Fruit fly (Drosophila melanogaster) whole organism, embryonic: ENCODE data around the gene Mrp5.
A peak's percentile ranks its signal among the peaks of the same experiment; 100 is the strongest.

ENCODE experiments used
- B-H2 ChIP-seq: fragments of 200-800 bp; sonication (Bioruptor generic); optimal IDR thresholded peaks from 2 replicates; lab custom pipeline; 2018; ENCODE audit warnings: missing biosample characterization, mild to moderate bottlenecking, missing genetic modification characterization
- CG10462 ChIP-seq: fragments of 200-800 bp; sonication (Bioruptor generic); optimal IDR thresholded peaks from 2 replicates; lab custom pipeline; 2016; ENCODE audit warnings: missing biosample characterization, missing genetic modification characterization
- CG12219 ChIP-seq: fragments of 200-800 bp; sonication (Bioruptor generic); optimal IDR thresholded peaks from 3 replicates; lab custom pipeline; 2018; ENCODE audit warnings: missing biosample characterization, mild to moderate bottlenecking, missing genetic modification characterization
- CG12391 ChIP-seq: fragments of 200-800 bp; sonication (Bioruptor generic); optimal IDR thresholded peaks from 3 replicates; lab custom pipeline; 2018; ENCODE audit warnings: missing biosample characterization, mild to moderate bottlenecking, missing genetic modification characterization, moderate library complexity
- CG14965 ChIP-seq: fragments of 200-800 bp; sonication (Bioruptor generic); optimal IDR thresholded peaks from 2 replicates; lab custom pipeline; 2016; ENCODE audit warnings: missing biosample characterization, missing genetic modification characterization, borderline replicate concordance
- CG15011 ChIP-seq: fragments of 200-800 bp; sonication (Bioruptor generic); optimal IDR thresholded peaks from 3 replicates; lab custom pipeline; 2018; ENCODE audit warnings: missing biosample characterization, mild to moderate bottlenecking, missing genetic modification characterization
- CG15073 ChIP-seq: fragments of 200-800 bp; sonication (Bioruptor generic); optimal IDR thresholded peaks from 2 replicates; lab custom pipeline; 2016; ENCODE audit warnings: missing biosample characterization, missing genetic modification characterization
- CG15479 ChIP-seq: fragments of 200-800 bp; sonication (Bioruptor generic); optimal IDR thresholded peaks from 3 replicates; lab custom pipeline; 2019; ENCODE audit warnings: missing biosample characterization, mild to moderate bottlenecking, missing genetic modification characterization, moderate library complexity
- CG17612 ChIP-seq: fragments of 200-800 bp; sonication (Bioruptor generic); IDR thresholded peaks from 2 replicates; pipeline ENCODE4 v1.3.6; 2022; ENCODE audit warnings: missing biosample characterization, missing genetic modification characterization
- CG18262 ChIP-seq: fragments of 200-800 bp; optimal IDR thresholded peaks from 3 replicates; lab custom pipeline; 2019; ENCODE audit warnings: missing biosample characterization, mild to moderate bottlenecking, missing genetic modification characterization, moderate library complexity
- CG18764 ChIP-seq: fragments of 200-800 bp; sonication (Bioruptor generic); optimal IDR thresholded peaks from 3 replicates; lab custom pipeline; 2016; ENCODE audit warnings: missing biosample characterization, missing genetic modification characterization
- CG3163 ChIP-seq: fragments of 200-800 bp; sonication (Bioruptor generic); optimal IDR thresholded peaks from 3 replicates; lab custom pipeline; 2016; ENCODE audit warnings: missing biosample characterization, missing genetic modification characterization
- CG32767 ChIP-seq: fragments of 200-800 bp; sonication (Bioruptor generic); IDR thresholded peaks from 2 replicates; pipeline ENCODE4 v1.3.6; 2022; ENCODE audit warnings: missing biosample characterization, missing genetic modification characterization
- CG6254 ChIP-seq: fragments of 200-800 bp; sonication (Bioruptor generic); optimal IDR thresholded peaks from 3 replicates; lab custom pipeline; 2017; ENCODE audit warnings: mild to moderate bottlenecking, missing biosample characterization, missing genetic modification reagents, missing genetic modification characterization
- CG7745 ChIP-seq: fragments of 200-800 bp; sonication (Bioruptor generic); optimal IDR thresholded peaks from 2 replicates; lab custom pipeline; 2018; ENCODE audit warnings: missing biosample characterization, mild to moderate bottlenecking, missing genetic modification characterization, moderate library complexity
- CG7786 ChIP-seq: fragments of 200-800 bp; sonication (Bioruptor generic); optimal IDR thresholded peaks from 2 replicates; lab custom pipeline; 2016; ENCODE audit warnings: missing biosample characterization, missing genetic modification characterization
- CG7987 ChIP-seq: fragments of 200-800 bp; sonication (Bioruptor generic); optimal IDR thresholded peaks from 2 replicates; lab custom pipeline; 2018; ENCODE audit warnings: missing biosample characterization, mild to moderate bottlenecking, missing genetic modification characterization, moderate library complexity
- CG8388 ChIP-seq: fragments of 200-800 bp; sonication (Bioruptor generic); optimal IDR thresholded peaks from 2 replicates; lab custom pipeline; 2019; ENCODE audit warnings: missing biosample characterization, mild to moderate bottlenecking, missing genetic modification characterization, moderate library complexity
- CkIIα-i1 ChIP-seq: fragments of 200-800 bp; sonication (Bioruptor generic); IDR thresholded peaks from 2 replicates; pipeline ENCODE4 v1.3.6; 2022; ENCODE audit warnings: missing biosample characterization, missing genetic modification characterization
- D ChIP-seq, 2 experiments: fragments of 200-800 bp in 1 of 2; fragments of >200 bp in 1 of 2; sonication (Bioruptor generic) in 1 of 2; optimal IDR thresholded peaks; 2 replicates in 1 of 2; 3 replicates in 1 of 2; lab custom pipeline; 2017; ENCODE audit warnings: mild to moderate bottlenecking in 1 of 2, missing biosample characterization in 1 of 2, missing genetic modification characterization in 1 of 2, missing genetic modification reagents in 1 of 2
- Dp ChIP-seq: fragments of 200-800 bp; sonication (Bioruptor generic); optimal IDR thresholded peaks from 2 replicates; lab custom pipeline; 2018; ENCODE audit warnings: missing biosample characterization, mild to moderate bottlenecking, missing genetic modification characterization, moderate library complexity
- Gsc ChIP-seq: fragments of 200-800 bp; sonication (Bioruptor generic); IDR thresholded peaks from 2 replicates; pipeline ENCODE4 v1.3.6; 2022; ENCODE audit warnings: missing biosample characterization, missing genetic modification characterization
- MESR4 ChIP-seq: fragments of 200-800 bp; sonication (Bioruptor generic); optimal IDR thresholded peaks from 2 replicates; lab custom pipeline; 2018; ENCODE audit warnings: missing biosample characterization, mild to moderate bottlenecking, missing genetic modification characterization, moderate library complexity
- Med ChIP-seq: fragments of 200-800 bp; sonication (Bioruptor generic); peaks from one replicate; lab custom pipeline; 2016; ENCODE audit warnings: missing biosample characterization, missing genetic modification characterization, mild to moderate bottlenecking, inconsistent platforms, moderate library complexity
- NC2α ChIP-seq: fragments of 200-800 bp; sonication (Bioruptor generic); optimal IDR thresholded peaks from 2 replicates; lab custom pipeline; 2016; ENCODE audit warnings: missing biosample characterization, missing genetic modification characterization
- NFAT ChIP-seq: fragments of 200-800 bp; sonication (Bioruptor generic); IDR thresholded peaks from 2 replicates; pipeline ENCODE4 v1.3.6; 2022; ENCODE audit warnings: missing biosample characterization, missing genetic modification characterization
- Nf-YB ChIP-seq: fragments of 200-800 bp; sonication (Bioruptor generic); optimal IDR thresholded peaks from 3 replicates; lab custom pipeline; 2019; ENCODE audit warnings: missing biosample characterization, mild to moderate bottlenecking, missing genetic modification characterization, moderate library complexity
- Poxn ChIP-seq: fragments of 200-800 bp; sonication (Bioruptor generic); IDR thresholded peaks from 2 replicates; pipeline ENCODE4 v1.3.6; 2022; ENCODE audit warnings: missing biosample characterization, missing genetic modification characterization
- Rx ChIP-seq: fragments of 200-800 bp; sonication (Bioruptor generic); IDR thresholded peaks from 2 replicates; pipeline ENCODE4 v1.3.6; 2022; ENCODE audit warnings: missing biosample characterization, missing genetic modification characterization
- Six4 ChIP-seq: fragments of 200-800 bp; sonication (Bioruptor generic); optimal IDR thresholded peaks from 2 replicates; lab custom pipeline; 2016; ENCODE audit warnings: missing biosample characterization, missing genetic modification characterization
- Trl ChIP-seq, 3 experiments: fragments of >200 bp in 2 of 3; fragments of 200-800 bp in 1 of 3; sonication (Bioruptor generic) in 1 of 3; optimal IDR thresholded peaks; 2 replicates in 1 of 3; 3 replicates in 2 of 3; lab custom pipeline; 2016 to 2017; ENCODE audit warnings: missing biosample characterization in 1 of 3, missing genetic modification characterization in 1 of 3
- Usf ChIP-seq: fragments of 200-800 bp; sonication (Bioruptor generic); optimal IDR thresholded peaks from 2 replicates; lab custom pipeline; 2017; ENCODE audit warnings: missing genotype, missing biosample characterization, missing genetic modification characterization
- ab ChIP-seq: fragments of 200-800 bp; sonication (Bioruptor generic); optimal IDR thresholded peaks from 2 replicates; lab custom pipeline; 2016; ENCODE audit warnings: missing biosample characterization, missing genetic modification characterization
- abd-A ChIP-seq: fragments of 200-800 bp; sonication (Bioruptor generic); optimal IDR thresholded peaks from 3 replicates; lab custom pipeline; 2019; ENCODE audit warnings: missing biosample characterization, mild to moderate bottlenecking, missing genetic modification characterization, moderate library complexity
- ac ChIP-seq: fragments of 200-800 bp; sonication (Bioruptor generic); optimal IDR thresholded peaks from 3 replicates; lab custom pipeline; 2017; ENCODE audit warnings: missing biosample characterization, mild to moderate bottlenecking, missing genetic modification characterization
- bab2 ChIP-seq: fragments of 200-800 bp; sonication (Bioruptor generic); optimal IDR thresholded peaks from 2 replicates; lab custom pipeline; 2016; ENCODE audit warnings: missing biosample characterization, missing genetic modification characterization
- btn ChIP-seq: fragments of 200-800 bp; sonication (Bioruptor generic); optimal IDR thresholded peaks from 2 replicates; lab custom pipeline; 2016; ENCODE audit warnings: missing biosample characterization, missing genetic modification characterization
- chif ChIP-seq, 2 experiments: fragments of 200-800 bp; sonication (Bioruptor generic); optimal IDR thresholded peaks; 3 replicates each; lab custom pipeline; 2016; ENCODE audit warnings: missing biosample characterization in 2 of 2, missing genetic modification characterization in 2 of 2
- crp ChIP-seq, 2 experiments: fragments of 200-800 bp; sonication (Bioruptor generic); optimal IDR thresholded peaks; 2 replicates in 1 of 2; 3 replicates in 1 of 2; lab custom pipeline; 2017; ENCODE audit warnings: missing biosample characterization in 2 of 2, missing genetic modification characterization in 2 of 2, mild to moderate bottlenecking in 1 of 2, moderate library complexity in 1 of 2
- eve ChIP-seq, 2 experiments: fragments of >200 bp; optimal IDR thresholded peaks; 2 replicates each; lab custom pipeline; 2017; ENCODE audit warnings: missing biosample characterization in 2 of 2, missing genetic modification characterization in 2 of 2
- ftz-f1 ChIP-seq: fragments of 200-800 bp; sonication (Bioruptor generic); optimal IDR thresholded peaks from 2 replicates; lab custom pipeline; 2016; ENCODE audit warnings: missing biosample characterization, missing genetic modification characterization
- gcm2 ChIP-seq: fragments of 200-800 bp; sonication (Bioruptor generic); optimal IDR thresholded peaks from 2 replicates; lab custom pipeline; 2016; ENCODE audit warnings: missing biosample characterization, missing genetic modification characterization
- ham ChIP-seq: fragments of 200-800 bp; sonication (Bioruptor generic); IDR thresholded peaks from 2 replicates; pipeline ENCODE4 v1.3.6; 2022; ENCODE audit warnings: missing biosample characterization, missing genetic modification characterization
- pan ChIP-seq, 4 experiments: fragments of >200 bp in 3 of 4; fragments of 200-800 bp in 1 of 4; sonication (Bioruptor generic) in 1 of 4; optimal IDR thresholded peaks in 3 of 4; IDR thresholded peaks in 1 of 4; 2 replicates each; pipeline versions ENCODE4 v1.3.6 to Lab custom; 2017 to 2022; ENCODE audit warnings: missing biosample characterization in 2 of 4, missing genetic modification characterization in 2 of 4, mixed read lengths in 1 of 4
- ranshi ChIP-seq: fragments of 200-800 bp; sonication (Bioruptor generic); IDR thresholded peaks from 2 replicates; pipeline ENCODE4 v1.3.6; 2022; ENCODE audit warnings: missing biosample characterization, missing genetic modification characterization
- seq ChIP-seq: fragments of 200-800 bp; sonication (Bioruptor generic); IDR thresholded peaks from 2 replicates; pipeline ENCODE4 v1.3.6; 2022; ENCODE audit warnings: missing biosample characterization, missing genetic modification characterization
- sob ChIP-seq: fragments of 200-800 bp; sonication (Bioruptor generic); IDR thresholded peaks from 2 replicates; pipeline ENCODE4 v1.3.6; 2022; ENCODE audit warnings: missing biosample characterization, missing genetic modification characterization
- sr ChIP-seq: fragments of 200-800 bp; sonication (Bioruptor generic); IDR thresholded peaks from 3 replicates; pipeline ENCODE4 v1.3.6; 2022; ENCODE audit warnings: missing biosample characterization, missing genetic modification characterization
- zen ChIP-seq: fragments of 200-800 bp; sonication (Bioruptor generic); optimal IDR thresholded peaks from 3 replicates; lab custom pipeline; 2018; ENCODE audit warnings: missing biosample characterization, mild to moderate bottlenecking, missing genetic modification characterization, moderate library complexity

Mrp5 gene

dm6 chr3R:19880431-19880939, 5.0 kb upstream of the Mrp5 start (continued):
- TF ChIP-seq CG15011 (GFP tag; lab: Kevin White, UChicago) (peak; percentile 20), sr (GFP tag; lab: Robert Waterston, UW) (peak; percentile 99), NFAT (no peak), CG7745 (no peak), CG18764 (GFP tag; lab: Kevin White, UChicago) (no peak), pan (optimal IDR thresholded peaks at IDR 0.05; lab: Kevin White, UChicago) (no peak), pan (GFP tag; optimal IDR thresholded peaks at IDR 0.05 in 1 of 2, IDR thresholded peaks at IDR 0.05 in 1 of 2) (peak in 1 of 2 experiments; percentile 44), MESR4 (no peak), CG7786 (peak; percentile 43), ac (GFP tag; lab: Kevin White, UChicago) (no peak), ranshi (no peak), CG14965 (GFP tag; lab: Kevin White, UChicago) (no peak), eve (GFP tag; optimal IDR thresholded peaks at IDR 0.05; lab: Kevin White, UChicago) (no peak), bab2 (GFP tag; lab: Kevin White, UChicago) (peak; percentile 29), CG3163 (peak; percentile 31), CG17612 (GFP tag; lab: Robert Waterston, UW) (no peak), D (optimal IDR thresholded peaks at IDR 0.05; lab: Kevin White, UChicago) (no peak), D (GFP tag; optimal IDR thresholded peaks at IDR 0.05; lab: Kevin White, UChicago) (peak; percentile 29), btn (GFP tag; lab: Kevin White, UChicago) (peak; percentile 37), ham (GFP tag; lab: Robert Waterston, UW) (no peak), Six4 (GFP tag; lab: Kevin White, UChicago) (no peak), Usf (no peak), CG12219 (peak; percentile 24), ab (GFP tag; lab: Kevin White, UChicago) (no peak), sob (GFP tag; lab: Robert Waterston, UW) (peak; percentile 58), CG8388 (GFP tag; lab: Kevin White, UChicago) (peak; percentile 40), CG15479 (GFP tag; lab: Kevin White, UChicago) (no peak), CG32767 (no peak), seq (GFP tag; lab: Robert Waterston, UW) (peak; percentile 55; the same call in 1 of the 2 replicates), crp (GFP tag; optimal IDR thresholded peaks at IDR 0.05; lab: Kevin White, UChicago) (peak in 1 of 2 experiments; percentile 15), CG18262 (tag; lab: Kevin White, UChicago) (peak; percentile 61), abd-A (tag; lab: Kevin White, UChicago) (no peak), chif (GFP tag; optimal IDR thresholded peaks at IDR 0.05; lab: Kevin White, UChicago) (peak; percentile 13 to 24), ftz-f1 (GFP tag; lab: Kevin White, UChicago) (no peak), Nf-YB (GFP tag; lab: Kevin White, UChicago) (peak; percentile 38), Med (GFP tag; lab: Kevin White, UChicago) (peak; percentile 88), Dp (GFP tag; lab: Kevin White, UChicago) (no peak), CG15073 (GFP tag; lab: Kevin White, UChicago) (peak; percentile 96), Trl (optimal IDR thresholded peaks at IDR 0.05; lab: Kevin White, UChicago) (no peak), Trl (GFP tag; optimal IDR thresholded peaks at IDR 0.05; lab: Kevin White, UChicago) (peak; percentile 49), gcm2 (GFP tag; lab: Kevin White, UChicago) (no peak), zen (tag; lab: Kevin White, UChicago) (no peak), Gsc (GFP tag; lab: Robert Waterston, UW) (no peak), NC2α (GFP tag; lab: Kevin White, UChicago) (no peak), B-H2 (GFP tag; lab: Kevin White, UChicago) (peak; percentile 43), CG7987 (no peak), CG6254 (peak; percentile 8), CG10462 (peak; percentile 3), Poxn (no peak), CkIIα-i1 (GFP tag; lab: Robert Waterston, UW) (no peak), CG12391 (tag; lab: Kevin White, UChicago) (peak; percentile 64), Rx (GFP tag; lab: Robert Waterston, UW) (no peak)
